Fruit fly (Drosophila melanogaster): Measurements from ENCODE around the gene P5cr.

The P5cr gene

dm6 chr3R:18987428-18988416 lies 41.0 kb upstream of the P5cr start (continued):
- TF ChIP-seq CG15011 (GFP tag; optimal IDR thresholded peaks at IDR 0.05) (no peak), Dek (tag; optimal IDR thresholded peaks at IDR 0.05) (no peak), Eip74EF (GFP tag; optimal IDR thresholded peaks at IDR 0.05) (no peak), lmd (GFP tag; IDR thresholded peaks at IDR 0.05) (no peak), esg (GFP tag; conservative IDR thresholded peaks at IDR 0.05) (no peak), Camta (GFP tag; optimal IDR thresholded peaks at IDR 0.05) (no peak), pho (GFP tag; optimal IDR thresholded peaks at IDR 0.05) (no peak), Deaf1 (tag; optimal IDR thresholded peaks at IDR 0.05) (peak; percentile 61), Nf-YA (GFP tag; IDR thresholded peaks at IDR 0.05) (no peak), pita (GFP tag; optimal IDR thresholded peaks at IDR 0.05) (no peak), CG10321 (GFP tag; IDR thresholded peaks at IDR 0.05) (no peak), CG17802 (tag; optimal IDR thresholded peaks at IDR 0.05) (no peak), zf30C (GFP tag; optimal IDR thresholded peaks at IDR 0.05) (peak; percentile 70), B-H1 (GFP tag; IDR thresholded peaks at IDR 0.05) (no peak), CG2889 (GFP tag; IDR thresholded peaks at IDR 0.05) (no peak), bsh (GFP tag; optimal IDR thresholded peaks at IDR 0.05) (peak in 1 of 2 experiments; percentile 45), h (optimal IDR thresholded peaks at IDR 0.05) (no peak), yki (optimal IDR thresholded peaks at IDR 0.05) (no peak), CG34224 (GFP tag; IDR thresholded peaks at IDR 0.05; ENCODE audit: partially characterized antibody) (no peak), rib (GFP tag; IDR thresholded peaks at IDR 0.05) (no peak), tin (GFP tag; optimal IDR thresholded peaks at IDR 0.05) (peak; percentile 31), NC2α (GFP tag; optimal IDR thresholded peaks at IDR 0.05) (no peak), danr (GFP tag; IDR thresholded peaks at IDR 0.05) (no peak), CG12744 (GFP tag; optimal IDR thresholded peaks at IDR 0.05) (peak; percentile 4), grn (GFP tag; optimal IDR thresholded peaks at IDR 0.05) (no peak), zen2 (GFP tag; IDR thresholded peaks at IDR 0.05; ENCODE audit: partially characterized antibody) (no peak), Atf6 (GFP tag; IDR thresholded peaks at IDR 0.05) (no peak), Gug (GFP tag; IDR thresholded peaks at IDR 0.05) (no peak), Blimp-1 (GFP tag; optimal IDR thresholded peaks at IDR 0.05) (peak; percentile 37), CG10209 (GFP tag; optimal IDR thresholded peaks at IDR 0.05) (no peak), CG1832 (GFP tag; optimal IDR thresholded peaks at IDR 0.05) (no peak), hb (GFP tag; IDR thresholded peaks at IDR 0.05; ENCODE audit: partially characterized antibody) (no peak), tll (GFP tag; optimal IDR thresholded peaks at IDR 0.05) (no peak), sd (tag; optimal IDR thresholded peaks at IDR 0.05) (peak; percentile 80), mam (GFP tag; optimal IDR thresholded peaks at IDR 0.05) (no peak), sug (tag; optimal IDR thresholded peaks at IDR 0.05) (no peak), MBD-R2 (GFP tag; IDR thresholded peaks at IDR 0.05) (no peak), CG1792 (GFP tag; optimal IDR thresholded peaks at IDR 0.05) (no peak), CG11247 (GFP tag; IDR thresholded peaks at IDR 0.05) (no peak), CG2678 (tag; optimal IDR thresholded peaks at IDR 0.05) (peak; percentile 28), GATAe (GFP tag; conservative IDR thresholded peaks at IDR 0.05) (no peak), CG5245 (GFP tag; optimal IDR thresholded peaks at IDR 0.05) (peak; percentile 1), CG3726 (GFP tag; IDR thresholded peaks at IDR 0.05) (no peak), CG10147 (GFP tag; optimal IDR thresholded peaks at IDR 0.05) (no peak), Dref (GFP tag; IDR thresholded peaks at IDR 0.05) (no peak), ham (GFP tag; IDR thresholded peaks at IDR 0.05) (no peak), otp (GFP tag; IDR thresholded peaks at IDR 0.05) (no peak), sc (optimal IDR thresholded peaks at IDR 0.05) (no peak), sc (GFP tag; optimal IDR thresholded peaks at IDR 0.05) (peak; percentile 20), CG11696 (GFP tag; IDR thresholded peaks at IDR 0.05) (no peak)
